Fruit fly (Drosophila melanogaster) whole organism, prepupa: ENCODE measurements around the gene CG12885.

Experiments
- CG10631 ChIP-seq: fragments of 200-800 bp; sonication (Bioruptor generic); optimal IDR thresholded peaks from 2 replicates; lab custom pipeline; 2016; ENCODE audit warnings: missing biosample characterization, missing genetic modification characterization
- CG15336 ChIP-seq: fragments of 200-800 bp; sonication (Bioruptor generic); IDR thresholded peaks from 2 replicates; pipeline ENCODE4 v1.3.6; 2022; ENCODE audit warnings: missing biosample characterization, missing genetic modification characterization
- CG16779 ChIP-seq: fragments of 200-800 bp; sonication (Bioruptor generic); optimal IDR thresholded peaks from 3 replicates; lab custom pipeline; 2017; ENCODE audit warnings: missing biosample characterization, mild to moderate bottlenecking, missing genetic modification characterization
- CG32006 ChIP-seq: fragments of 200-800 bp; sonication (Bioruptor generic); optimal IDR thresholded peaks from 3 replicates; lab custom pipeline; 2017; ENCODE audit warnings: missing biosample characterization, mild to moderate bottlenecking, missing genetic modification characterization
- CG7368 ChIP-seq: fragments of 200-800 bp; sonication (Bioruptor generic); optimal IDR thresholded peaks from 3 replicates; lab custom pipeline; 2016; ENCODE audit warnings: missing biosample characterization, missing genetic modification characterization
- Eip78C ChIP-seq: fragments of 200-800 bp; sonication (Bioruptor generic); peaks from one replicate; lab custom pipeline; 2016; ENCODE audit warnings: missing biosample characterization, missing genetic modification characterization
- Hr38 ChIP-seq: sonication (Bioruptor generic); optimal IDR thresholded peaks from 2 replicates; lab custom pipeline; 2016; ENCODE audit warnings: missing biosample characterization, missing genetic modification characterization
- Hr4 ChIP-seq: fragments of 200-800 bp; sonication (Bioruptor generic); optimal IDR thresholded peaks from 3 replicates; lab custom pipeline; 2016; ENCODE audit warnings: missing biosample characterization, missing genetic modification characterization
- Smox ChIP-seq: fragments of 200-800 bp; sonication (Bioruptor generic); optimal IDR thresholded peaks from 3 replicates; lab custom pipeline; 2016; ENCODE audit warnings: missing biosample characterization, missing genetic modification characterization
- dac ChIP-seq: fragments of 200-800 bp; sonication (Bioruptor generic); optimal IDR thresholded peaks from 2 replicates; lab custom pipeline; 2017; ENCODE audit warnings: missing biosample characterization, mild to moderate bottlenecking, missing genetic modification characterization
- dsx ChIP-seq: fragments of 200-800 bp; optimal IDR thresholded peaks from 3 replicates; lab custom pipeline; 2019; ENCODE audit warnings: missing biosample characterization, mild to moderate bottlenecking, missing genetic modification characterization, moderate library complexity; ENCODE audit not compliant: poor library complexity, severe bottlenecking
- fd59A ChIP-seq: fragments of 200-800 bp; sonication (Bioruptor generic); optimal IDR thresholded peaks from 2 replicates; lab custom pipeline; 2017; ENCODE audit warnings: missing biosample characterization, mild to moderate bottlenecking, missing genetic modification characterization, missing genetic modification reagents
- ss ChIP-seq, 2 experiments: fragments of 200-800 bp; sonication (Bioruptor generic); optimal IDR thresholded peaks; 2 replicates in 1 of 2; 3 replicates in 1 of 2; lab custom pipeline; 2017 to 2018; ENCODE audit warnings: mild to moderate bottlenecking in 2 of 2, missing biosample characterization in 2 of 2, missing genetic modification characterization in 2 of 2, moderate library complexity in 1 of 2

DNA sequence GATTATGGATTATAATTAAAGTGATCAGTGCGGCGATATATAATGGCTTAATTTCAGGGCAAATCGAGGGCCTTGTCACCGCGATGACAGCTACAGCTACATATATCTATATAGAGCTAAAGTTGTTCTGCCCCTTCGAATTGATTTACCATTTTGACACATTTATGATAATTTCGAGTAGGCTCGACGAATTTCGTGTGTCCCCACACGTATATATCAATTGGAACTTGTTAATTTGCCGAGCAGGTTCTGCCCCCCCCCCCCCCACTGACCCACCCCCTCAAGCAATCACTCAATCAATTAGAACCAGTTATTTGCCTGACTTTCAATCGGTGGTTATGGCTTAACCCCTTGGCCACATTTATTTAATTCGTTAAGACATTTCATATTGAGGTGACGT is 58.8 kb downstream of the CG12885 start:
- TF ChIP-seq CG10631 (GFP tag; lab: Kevin White, UChicago) (no peak), Hr38 (GFP tag; lab: Kevin White, UChicago) (no peak), dsx (no peak), CG7368 (GFP tag; lab: Kevin White, UChicago) (no peak), Smox (GFP tag; lab: Kevin White, UChicago) (no peak), Eip78C (GFP tag; lab: Kevin White, UChicago) (no peak), Hr4 (GFP tag; lab: Kevin White, UChicago) (no peak), dac (GFP tag; lab: Kevin White, UChicago) (no peak), fd59A (GFP tag; lab: Kevin White, UChicago) (no peak), CG15336 (GFP tag; lab: Robert Waterston, UW) (no peak), ss (GFP tag; optimal IDR thresholded peaks at IDR 0.05; lab: Kevin White, UChicago) (no peak), CG32006 (no peak), CG16779 (tag; lab: Kevin White, UChicago) (no peak)
